Worm (Caenorhabditis elegans): ENCODE results near the gene Y41E3.8.

The Y41E3.8 gene

ce11 chrIV:15028891-15029290, at the start of gene Y41E3.8:
Y41E3.8 (minus strand) TSS chrIV:15028978.
- no peak for TF ChIP-seq scrt-1 (GFP tag; IDR thresholded peaks at IDR 0.05)
- TF ChIP-seq hmbx-1 (tag; optimal IDR thresholded peaks at IDR 0.05), result no peak
- no peak for TF ChIP-seq ceh-13 (GFP tag; optimal IDR thresholded peaks at IDR 0.05)
- TF ChIP-seq pes-1 (GFP tag; IDR thresholded peaks at IDR 0.05), result no peak
- TF ChIP-seq F13C5.2 (tag; optimal IDR thresholded peaks at IDR 0.05), result no peak
- no peak for TF ChIP-seq tra-4 (tag; optimal IDR thresholded peaks at IDR 0.05)
- no peak for TF ChIP-seq ets-7 (tag; optimal IDR thresholded peaks at IDR 0.05)
- no peak for TF ChIP-seq hmg-4 (GFP tag; optimal IDR thresholded peaks at IDR 0.05)
- TF ChIP-seq sea-1 (GFP tag; conservative IDR thresholded peaks at IDR 0.05), result no peak
- no peak for TF ChIP-seq B0310.2 (tag; optimal IDR thresholded peaks at IDR 0.05)

ce11 chrIV:15074392-15074791, 45.6 kb upstream of the Y41E3.8 start, which contains the start of gene srt-50:
srt-50 (plus strand) TSS chrIV:15074692.
- TF ChIP-seq hmbx-1 (tag; optimal IDR thresholded peaks at IDR 0.05) (no peak), tbx-11 (GFP tag; IDR thresholded peaks at IDR 0.05) (no peak), ceh-36 (tag; optimal IDR thresholded peaks at IDR 0.05) (no peak), tra-4 (tag; optimal IDR thresholded peaks at IDR 0.05) (no peak), pes-1 (GFP tag; IDR thresholded peaks at IDR 0.05) (no peak), sea-1 (GFP tag; conservative IDR thresholded peaks at IDR 0.05) (no peak), scrt-1 (GFP tag; IDR thresholded peaks at IDR 0.05) (no peak), ama-1 (optimal IDR thresholded peaks at IDR 0.05) (no peak), hmg-4 (GFP tag; optimal IDR thresholded peaks at IDR 0.05) (no peak), F13C5.2 (tag; optimal IDR thresholded peaks at IDR 0.05) (no peak), aly-1 (tag; optimal IDR thresholded peaks at IDR 0.05) (no peak), B0310.2 (tag; optimal IDR thresholded peaks at IDR 0.05) (no peak), hnd-1 (tag; optimal IDR thresholded peaks at IDR 0.05) (no peak), ets-7 (tag; optimal IDR thresholded peaks at IDR 0.05) (no peak), ceh-13 (GFP tag; optimal IDR thresholded peaks at IDR 0.05) (no peak), tbx-37 (GFP tag; conservative IDR thresholded peaks at IDR 0.05) (no peak), flt-1 (GFP tag; IDR thresholded peaks at IDR 0.05) (no peak)

- TF ChIP-seq scrt-1 (GFP tag; IDR thresholded peaks at IDR 0.05) (no peak), hnd-1 (tag; optimal IDR thresholded peaks at IDR 0.05) (no peak), ceh-36 (tag; optimal IDR thresholded peaks at IDR 0.05) (no peak), tbx-37 (GFP tag; conservative IDR thresholded peaks at IDR 0.05) (no peak), pes-1 (GFP tag; IDR thresholded peaks at IDR 0.05) (no peak), F13C5.2 (tag; optimal IDR thresholded peaks at IDR 0.05) (no peak), ama-1 (optimal IDR thresholded peaks at IDR 0.05) (no peak), flt-1 (GFP tag; IDR thresholded peaks at IDR 0.05) (no peak), ets-7 (tag; optimal IDR thresholded peaks at IDR 0.05) (no peak), B0310.2 (tag; optimal IDR thresholded peaks at IDR 0.05) (no peak), hmg-4 (GFP tag; optimal IDR thresholded peaks at IDR 0.05) (no peak), aly-1 (tag; optimal IDR thresholded peaks at IDR 0.05) (no peak), sea-1 (GFP tag; conservative IDR thresholded peaks at IDR 0.05) (no peak), ceh-13 (GFP tag; optimal IDR thresholded peaks at IDR 0.05) (no peak), hmbx-1 (tag; optimal IDR thresholded peaks at IDR 0.05) (no peak), tbx-11 (GFP tag; IDR thresholded peaks at IDR 0.05) (no peak)
These were observed 40.0 kb upstream of the Y41E3.8 start, which contains the start of gene srt-48 for ce11 chrIV:15068818-15069217. srt-48 (minus strand) TSS chrIV:15068918.

ce11 chrIV:15065653-15066052, 36.9 kb upstream of the Y41E3.8 start, which contains the start of gene Y41E3.18:
Y41E3.18 (minus strand) TSS chrIV:15065753.
- TF ChIP-seq F13C5.2 (tag; optimal IDR thresholded peaks at IDR 0.05) (no peak), hmbx-1 (tag; optimal IDR thresholded peaks at IDR 0.05) (no peak), ceh-13 (GFP tag; optimal IDR thresholded peaks at IDR 0.05) (no peak), aly-1 (tag; optimal IDR thresholded peaks at IDR 0.05) (no peak), ama-1 (optimal IDR thresholded peaks at IDR 0.05) (no peak), flt-1 (GFP tag; IDR thresholded peaks at IDR 0.05) (no peak), sea-1 (GFP tag; conservative IDR thresholded peaks at IDR 0.05) (no peak), tbx-11 (GFP tag; IDR thresholded peaks at IDR 0.05) (no peak), scrt-1 (GFP tag; IDR thresholded peaks at IDR 0.05) (no peak), ceh-36 (tag; optimal IDR thresholded peaks at IDR 0.05) (no peak), tra-4 (tag; optimal IDR thresholded peaks at IDR 0.05) (no peak), ets-7 (tag; optimal IDR thresholded peaks at IDR 0.05) (no peak), tbx-37 (GFP tag; conservative IDR thresholded peaks at IDR 0.05) (no peak)

- TF ChIP-seq tbx-11 (GFP tag; IDR thresholded peaks at IDR 0.05), result no peak
- TF ChIP-seq hnd-1 (tag; optimal IDR thresholded peaks at IDR 0.05), result no peak
- TF ChIP-seq tbx-37 (GFP tag; conservative IDR thresholded peaks at IDR 0.05), result no peak
- no peak for TF ChIP-seq ceh-13 (GFP tag; optimal IDR thresholded peaks at IDR 0.05)
- no peak for TF ChIP-seq tra-4 (tag; optimal IDR thresholded peaks at IDR 0.05)
- no peak for TF ChIP-seq ama-1 (optimal IDR thresholded peaks at IDR 0.05)
- no peak for TF ChIP-seq hmbx-1 (tag; optimal IDR thresholded peaks at IDR 0.05)
- TF ChIP-seq flt-1 (GFP tag; IDR thresholded peaks at IDR 0.05), result no peak
These were observed 35.0 kb upstream of the Y41E3.8 start for ce11 chrIV:15063789-15064188.

ce11 chrIV:15059150-15059549, 30.4 kb upstream of the Y41E3.8 start:
- TF ChIP-seq hnd-1 (tag; optimal IDR thresholded peaks at IDR 0.05) (peak; percentile 5), pes-1 (GFP tag; IDR thresholded peaks at IDR 0.05) (peak; percentile 85), flt-1 (GFP tag; IDR thresholded peaks at IDR 0.05) (peak; percentile 72; the same call in 1 of the 2 replicates), sea-1 (GFP tag; conservative IDR thresholded peaks at IDR 0.05) (peak; percentile 69; the same call in 1 of the 2 replicates)

- no peak for TF ChIP-seq hmbx-1 (tag; optimal IDR thresholded peaks at IDR 0.05)
- no peak for TF ChIP-seq flt-1 (GFP tag; IDR thresholded peaks at IDR 0.05)
- TF ChIP-seq tra-4 (tag; optimal IDR thresholded peaks at IDR 0.05), result no peak
- TF ChIP-seq F13C5.2 (tag; optimal IDR thresholded peaks at IDR 0.05), result no peak
- no peak for TF ChIP-seq sea-1 (GFP tag; conservative IDR thresholded peaks at IDR 0.05)
- no peak for TF ChIP-seq hnd-1 (tag; optimal IDR thresholded peaks at IDR 0.05)
- no peak for TF ChIP-seq aly-1 (tag; optimal IDR thresholded peaks at IDR 0.05)
- TF ChIP-seq hmg-4 (GFP tag; optimal IDR thresholded peaks at IDR 0.05), result no peak
- TF ChIP-seq ceh-36 (tag; optimal IDR thresholded peaks at IDR 0.05), result no peak
- TF ChIP-seq tbx-11 (GFP tag; IDR thresholded peaks at IDR 0.05), result no peak
- TF ChIP-seq pes-1 (GFP tag; IDR thresholded peaks at IDR 0.05), result no peak
These were observed 29.2 kb upstream of the Y41E3.8 start, which contains the start of gene Y41E3.13 for ce11 chrIV:15057994-15058393. Y41E3.13 (plus strand) TSS chrIV:15058294.
